Worm (Caenorhabditis elegans): ENCODE measurements around the gene cup-5.

ce11 chrIII:7572781-7573400, 11.1 kb upstream of the cup-5 start, which contains the start of the genes rpl-9 and lpd-7:
- TF ChIP-seq ztf-11 (tag; optimal IDR thresholded peaks at IDR 0.05) (no peak), pha-4 (tag; optimal IDR thresholded peaks at IDR 0.05) (peak; percentile 75), elt-1 (tag; optimal IDR thresholded peaks at IDR 0.05; ENCODE audit: borderline replicate concordance, insufficient read depth) (no peak), mep-1 (tag; optimal IDR thresholded peaks at IDR 0.05) (peak; percentile 95)
